Worm (Caenorhabditis elegans) whole organism, L1 larva: ENCODE data around the gene pyp-1.

ENCODE experiments used
- ceh-88 ChIP-seq: fragments of 200-800 bp; sonication (Bioruptor generic); IDR thresholded peaks from 2 replicates; pipeline ENCODE4 v1.3.6; 2022; ENCODE audit warnings: missing genetic modification characterization, missing compliant biosample characterization
- ces-1 ChIP-seq: fragments of 150-350 bp; optimal IDR thresholded peaks from 2 replicates; lab custom pipeline; 2014; ENCODE audit warnings: missing biosample characterization, missing genetic modification reagents, missing genetic modification characterization
- nhr-28 ChIP-seq: fragments of 150-350 bp; optimal IDR thresholded peaks from 2 replicates; lab custom pipeline; 2014; ENCODE audit warnings: missing biosample characterization, missing genetic modification characterization
- pqm-1 ChIP-seq: sonication (generic microtip); optimal IDR thresholded peaks from 3 replicates; lab custom pipeline; 2017; ENCODE audit warnings: missing biosample characterization, missing genetic modification characterization
- swsn-7 ChIP-seq: sonication (generic microtip); optimal IDR thresholded peaks from 2 replicates; lab custom pipeline; 2016; ENCODE audit warnings: missing genetic modification characterization, missing compliant biosample characterization
- unc-130 ChIP-seq: fragments of 150-350 bp; optimal IDR thresholded peaks from 2 replicates; lab custom pipeline; 2017; ENCODE audit warnings: missing biosample characterization, missing genetic modification characterization, inconsistent platforms
- unc-62 ChIP-seq: fragments of 150-350 bp; optimal IDR thresholded peaks from 2 replicates; lab custom pipeline; 2014; ENCODE audit warnings: missing biosample characterization, missing genetic modification reagents, missing genetic modification characterization
- zag-1 ChIP-seq: fragments of 150-350 bp; optimal IDR thresholded peaks from 2 replicates; lab custom pipeline; 2014; ENCODE audit warnings: missing biosample characterization, missing genetic modification characterization
- zip-4 ChIP-seq: fragments of 200-800 bp; sonication (Bioruptor generic); optimal IDR thresholded peaks from 2 replicates; lab custom pipeline; 2018; ENCODE audit warnings: mild to moderate bottlenecking, missing genetic modification characterization, moderate library complexity, missing compliant biosample characterization

DNA sequence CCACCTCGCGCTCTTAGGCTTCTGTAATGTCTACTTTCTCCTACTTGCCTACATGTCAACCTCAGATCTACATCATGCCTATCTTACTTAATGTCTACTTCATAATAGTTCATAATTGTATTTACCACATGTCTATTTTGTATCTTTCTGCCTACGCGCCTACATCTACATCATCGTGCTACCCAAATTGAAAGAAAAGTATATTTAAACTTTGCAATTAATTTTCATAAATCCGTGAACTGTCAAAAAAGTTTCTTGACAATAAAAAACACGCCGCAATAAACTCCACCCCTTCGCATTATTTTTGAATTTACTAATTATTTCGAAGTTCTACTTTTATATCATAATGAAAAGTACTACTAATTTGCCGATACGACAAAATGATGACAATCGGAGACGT, 24.3 kb upstream of the pyp-1 start, which contains the start of gene F44D12.8:
- no peak for TF ChIP-seq ceh-88 (GFP tag; lab: Robert Waterston, UW)
- no peak for TF ChIP-seq zag-1 (tag; lab: Kevin White, UChicago)
- TF ChIP-seq unc-130 (tag; lab: Kevin White, UChicago) = no peak
- no peak for TF ChIP-seq swsn-7 (tag; lab: Kevin White, UChicago)
- TF ChIP-seq pqm-1 (tag; lab: Kevin White, UChicago) = no peak
- no peak for TF ChIP-seq nhr-28
- no peak for TF ChIP-seq zip-4 (GFP tag; lab: Kevin White, UChicago)
- TF ChIP-seq unc-62 (GFP tag; lab: Kevin White, UChicago) = no peak
- no peak for TF ChIP-seq ces-1 (GFP tag; lab: Kevin White, UChicago)
